Worm (Caenorhabditis elegans) whole organism, midembryonic: Measurements from ENCODE around the gene msp-50.

Experiments used
- T22C8.4 ChIP-seq: fragments of 200-800 bp; sonication (Bioruptor generic); IDR thresholded peaks from 2 replicates; pipeline ENCODE4 v1.3.6; 2022; ENCODE audit warnings: missing genetic modification characterization, missing compliant biosample characterization
- cog-1 ChIP-seq: sonication (generic microtip); optimal IDR thresholded peaks from 2 replicates; lab custom pipeline; 2016; ENCODE audit warnings: missing genetic modification characterization, missing compliant biosample characterization
- flt-1 ChIP-seq: fragments of 200-800 bp; sonication (Bioruptor generic); IDR thresholded peaks from 2 replicates; pipeline ENCODE4 v1.3.6; 2022; ENCODE audit warnings: missing genetic modification characterization, missing compliant biosample characterization
- klf-2 ChIP-seq: fragments of 200-800 bp; sonication (Bioruptor generic); conservative IDR thresholded peaks from 2 replicates; pipeline ENCODE4 v1.3.6; 2022; ENCODE audit warnings: missing genetic modification reagents, missing genetic modification characterization, missing compliant biosample characterization
- med-1 ChIP-seq: sonication (generic microtip); optimal IDR thresholded peaks from 2 replicates; lab custom pipeline; 2017; ENCODE audit warnings: missing genetic modification characterization, mild to moderate bottlenecking, missing compliant biosample characterization, antibody characterized with exemption, missing genetic modification reagents; ENCODE audit not compliant: insufficient read depth
- ref-1 ChIP-seq: fragments of 200-800 bp; sonication (Bioruptor generic); conservative IDR thresholded peaks from 2 replicates; pipeline ENCODE4 v1.3.6; 2022; ENCODE audit warnings: missing genetic modification reagents, missing genetic modification characterization, missing compliant biosample characterization
- tab-1 ChIP-seq: fragments of 200-800 bp; sonication (Bioruptor generic); IDR thresholded peaks from 2 replicates; pipeline ENCODE4 v1.3.6; 2022; ENCODE audit warnings: missing genetic modification characterization, missing compliant biosample characterization
- ztf-23 ChIP-seq: fragments of 200-800 bp; sonication (Bioruptor generic); IDR thresholded peaks from 2 replicates; pipeline ENCODE4 v1.3.6; 2022; ENCODE audit warnings: missing genetic modification reagents, missing genetic modification characterization, missing compliant biosample characterization
- ztf-29 ChIP-seq: fragments of 200-800 bp; sonication (Bioruptor generic); IDR thresholded peaks from 2 replicates; pipeline ENCODE4 v1.3.6; 2022; ENCODE audit warnings: missing genetic modification reagents, missing genetic modification characterization, missing compliant biosample characterization

Gene msp-50

ce11 chrII:5170932-5171331 is 28.7 kb upstream of the msp-50 start, which contains the start of gene srb-1:
TSS of gene srb-1 (minus strand) at chrII:5171032.
- TF ChIP-seq tab-1 (no peak), ztf-29 (no peak), flt-1 (GFP tag; lab: Robert Waterston, UW) (no peak), ref-1 (GFP tag; lab: Robert Waterston, UW) (no peak), ztf-23 (no peak), T22C8.4 (GFP tag; lab: Robert Waterston, UW) (no peak), klf-2 (no peak), cog-1 (tag; lab: Kevin White, UChicago) (no peak), med-1 (GFP tag; lab: Kevin White, UChicago) (no peak)

ce11 chrII:5171610-5172009 is 28.0 kb upstream of the msp-50 start, which contains the start of gene C27D6.15:
TSS of gene C27D6.15 (plus strand) at chrII:5171910.
- TF ChIP-seq T22C8.4 (GFP tag; lab: Robert Waterston, UW) (no peak), cog-1 (tag; lab: Kevin White, UChicago) (no peak), tab-1 (no peak), med-1 (GFP tag; lab: Kevin White, UChicago) (no peak), klf-2 (no peak), ztf-23 (no peak), ztf-29 (no peak), flt-1 (GFP tag; lab: Robert Waterston, UW) (no peak), ref-1 (GFP tag; lab: Robert Waterston, UW) (no peak)

DNA sequence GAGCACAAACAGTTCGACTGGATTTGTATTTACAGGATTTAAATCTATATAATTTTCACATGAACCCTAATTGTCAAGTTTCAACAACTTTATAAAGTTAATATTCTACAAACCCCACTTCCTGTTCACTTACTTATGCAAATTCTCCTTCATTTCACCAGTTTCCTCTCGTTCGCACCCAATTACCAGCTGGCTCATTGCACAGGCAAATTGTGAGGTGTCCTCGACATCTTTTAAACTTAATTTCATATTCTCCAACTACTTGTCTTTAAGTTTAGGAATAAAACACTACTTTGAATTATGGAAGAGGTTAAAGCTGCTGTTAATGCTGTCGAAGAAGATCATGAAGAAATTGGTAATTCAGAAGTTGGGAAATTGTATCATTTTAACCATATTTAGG is 27.1 kb upstream of the msp-50 start, which contains the start of gene C27D6.1:
TSS of gene C27D6.1 (plus strand) at position 301 of the 400 bp plus-strand sequence.
- TF ChIP-seq cog-1 (tag; lab: Kevin White, UChicago), result no peak
- no peak for TF ChIP-seq ztf-29
- no peak for TF ChIP-seq med-1 (GFP tag; lab: Kevin White, UChicago)
- no peak for TF ChIP-seq tab-1
- TF ChIP-seq klf-2, result no peak

ce11 chrII:5174370-5174769 is 25.2 kb upstream of the msp-50 start, which contains the start of gene C27D6.3:
TSS of gene C27D6.3 (minus strand) at chrII:5174470.
- no peak for TF ChIP-seq ztf-23
- no peak for TF ChIP-seq klf-2
- no peak for TF ChIP-seq flt-1 (GFP tag; lab: Robert Waterston, UW)
- no peak for TF ChIP-seq T22C8.4 (GFP tag; lab: Robert Waterston, UW)
- TF ChIP-seq ztf-29, result no peak
- no peak for TF ChIP-seq med-1 (GFP tag; lab: Kevin White, UChicago)
- TF ChIP-seq tab-1, result no peak
- no peak for TF ChIP-seq cog-1 (tag; lab: Kevin White, UChicago)
- TF ChIP-seq ref-1 (GFP tag; lab: Robert Waterston, UW), result no peak

ce11 chrII:5176934-5177333 is 22.7 kb upstream of the msp-50 start:
- no peak for TF ChIP-seq cog-1 (tag; lab: Kevin White, UChicago)
- TF ChIP-seq flt-1 (GFP tag; lab: Robert Waterston, UW), result no peak

DNA sequence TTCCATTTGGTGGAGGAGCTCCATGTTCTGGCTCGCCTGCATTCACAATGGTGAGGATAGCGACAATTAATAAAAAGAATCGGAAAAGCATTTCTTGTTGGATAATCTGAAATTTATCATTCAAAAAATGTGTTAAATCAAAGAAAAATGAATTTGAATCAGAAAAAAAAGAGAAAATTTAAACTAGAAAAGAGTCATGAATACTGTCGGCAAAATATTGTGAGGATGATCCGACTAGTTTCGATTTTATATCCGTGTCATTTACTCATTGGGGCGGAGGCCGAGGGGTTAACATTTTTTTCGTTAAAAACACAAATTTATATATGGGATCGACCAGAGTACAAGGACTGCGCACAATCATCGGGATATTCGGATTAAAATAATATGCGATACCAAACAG is 21.7 kb upstream of the msp-50 start, which contains the start of gene C27D6.12:
TSS of gene C27D6.12 (minus strand) at position 101 of the 400 bp plus-strand sequence.
- TF ChIP-seq med-1 (GFP tag; lab: Kevin White, UChicago), result no peak
- no peak for TF ChIP-seq cog-1 (tag; lab: Kevin White, UChicago)
- no peak for TF ChIP-seq ztf-29
- TF ChIP-seq T22C8.4 (GFP tag; lab: Robert Waterston, UW), result no peak
- no peak for TF ChIP-seq flt-1 (GFP tag; lab: Robert Waterston, UW)
- no peak for TF ChIP-seq ztf-23
- no peak for TF ChIP-seq klf-2
- no peak for TF ChIP-seq ref-1 (GFP tag; lab: Robert Waterston, UW)
- TF ChIP-seq tab-1, result no peak

DNA sequence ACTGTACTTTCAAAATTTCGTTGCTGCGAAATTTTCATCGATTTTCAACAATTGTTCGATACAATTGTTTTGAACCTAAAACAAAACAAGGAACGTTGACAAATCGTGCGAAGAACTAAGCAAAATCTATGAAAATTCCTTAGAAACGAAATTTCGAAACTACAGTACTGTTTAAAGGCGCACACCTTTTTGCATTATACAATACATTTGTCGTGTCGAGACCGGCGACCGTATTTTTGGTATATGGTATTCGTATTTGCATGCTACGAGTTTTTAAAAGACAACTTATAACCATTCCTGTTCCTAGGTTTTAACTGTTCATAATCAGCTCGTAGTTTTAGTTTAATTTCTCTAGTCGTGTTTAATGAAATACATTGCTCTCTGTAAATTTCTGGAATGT is 21.0 kb upstream of the msp-50 start:
- TF ChIP-seq tab-1, result no peak
- no peak for TF ChIP-seq cog-1 (tag; lab: Kevin White, UChicago)
- TF ChIP-seq ztf-29, result no peak
- TF ChIP-seq ref-1 (GFP tag; lab: Robert Waterston, UW), result no peak
- TF ChIP-seq ztf-23, result no peak
- no peak for TF ChIP-seq klf-2
- no peak for TF ChIP-seq med-1 (GFP tag; lab: Kevin White, UChicago)
- TF ChIP-seq flt-1 (GFP tag; lab: Robert Waterston, UW), result no peak
- TF ChIP-seq T22C8.4 (GFP tag; lab: Robert Waterston, UW), result no peak

ce11 chrII:5180272-5180671 is 19.3 kb upstream of the msp-50 start:
- TF ChIP-seq flt-1 (GFP tag; lab: Robert Waterston, UW) (no peak), ztf-23 (no peak), T22C8.4 (GFP tag; lab: Robert Waterston, UW) (no peak), ztf-29 (no peak), ref-1 (GFP tag; lab: Robert Waterston, UW) (no peak)

- TF ChIP-seq ztf-23, result no peak
- no peak for TF ChIP-seq ztf-29
- TF ChIP-seq med-1 (GFP tag; lab: Kevin White, UChicago), result peak; percentile 10
- TF ChIP-seq ref-1 (GFP tag; lab: Robert Waterston, UW), result no peak
- TF ChIP-seq T22C8.4 (GFP tag; lab: Robert Waterston, UW), result no peak
- no peak for TF ChIP-seq klf-2
- TF ChIP-seq cog-1 (tag; lab: Kevin White, UChicago), result peak; percentile 53
- TF ChIP-seq flt-1 (GFP tag; lab: Robert Waterston, UW), result peak; percentile 68; the same call in 1 of the 2 replicates
Observed at ce11 chrII:5181497-5181896, 18.1 kb upstream of the msp-50 start.

DNA sequence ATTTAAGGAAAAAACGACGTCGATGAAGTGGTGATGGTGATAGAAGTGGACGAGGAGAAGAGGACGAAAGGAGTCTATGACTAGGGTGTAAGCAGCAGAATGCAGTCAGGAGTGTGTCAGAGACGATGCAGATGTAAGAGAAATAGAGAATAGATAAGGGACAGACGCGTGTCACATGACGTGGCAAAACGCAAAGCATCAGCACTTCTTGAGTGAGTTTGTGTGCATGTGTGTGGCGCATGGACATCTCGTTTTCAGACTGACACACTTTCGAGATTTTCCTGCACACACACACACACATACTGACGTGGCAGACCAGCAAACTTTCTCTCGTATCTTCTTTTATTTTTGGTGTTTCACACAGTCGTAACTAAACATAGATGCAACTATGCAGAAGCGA is 17.1 kb upstream of the msp-50 start:
- TF ChIP-seq ztf-29 (no peak), tab-1 (no peak), ref-1 (GFP tag; lab: Robert Waterston, UW) (no peak), cog-1 (tag; lab: Kevin White, UChicago) (no peak), ztf-23 (no peak), flt-1 (GFP tag; lab: Robert Waterston, UW) (no peak; the same call in 1 of the 2 replicates), klf-2 (no peak), T22C8.4 (GFP tag; lab: Robert Waterston, UW) (no peak), med-1 (GFP tag; lab: Kevin White, UChicago) (no peak)
